Fruit fly (Drosophila melanogaster) whole organism, embryonic: ENCODE measurements around the gene CG10383.

Source experiments
- Ada2b ChIP-seq: fragments of 200-800 bp; sonication (Bioruptor generic); IDR thresholded peaks from 2 replicates; pipeline ENCODE4 v1.3.6; 2022; ENCODE audit warnings: missing biosample characterization, missing genetic modification characterization
- Atf-2 ChIP-seq: fragments of 200-800 bp; sonication (Bioruptor generic); optimal IDR thresholded peaks from 2 replicates; lab custom pipeline; 2016; ENCODE audit warnings: missing biosample characterization, missing genetic modification characterization
- CG12071 ChIP-seq: fragments of 200-800 bp; sonication (Bioruptor generic); optimal IDR thresholded peaks from 3 replicates; lab custom pipeline; 2018; ENCODE audit warnings: missing biosample characterization, mild to moderate bottlenecking, missing genetic modification characterization
- CG12236 ChIP-seq: fragments of 200-800 bp; sonication (Bioruptor generic); optimal IDR thresholded peaks from 2 replicates; lab custom pipeline; 2016; ENCODE audit warnings: missing biosample characterization, missing genetic modification characterization
- CG12659 ChIP-seq: fragments of 200-800 bp; sonication (Bioruptor generic); optimal IDR thresholded peaks from 3 replicates; lab custom pipeline; 2017; ENCODE audit warnings: mild to moderate bottlenecking, missing biosample characterization, missing genetic modification reagents, missing genetic modification characterization
- CG12942 ChIP-seq: fragments of 200-800 bp; sonication (Bioruptor generic); optimal IDR thresholded peaks from 3 replicates; lab custom pipeline; 2016; ENCODE audit warnings: missing biosample characterization, missing genetic modification characterization
- CG14965 ChIP-seq: fragments of 200-800 bp; sonication (Bioruptor generic); optimal IDR thresholded peaks from 2 replicates; lab custom pipeline; 2016; ENCODE audit warnings: missing biosample characterization, missing genetic modification characterization, borderline replicate concordance
- CG1602 ChIP-seq: fragments of 200-800 bp; sonication (Bioruptor generic); optimal IDR thresholded peaks from 3 replicates; lab custom pipeline; 2016; ENCODE audit warnings: missing biosample characterization, missing genetic modification characterization
- CG16779 ChIP-seq: fragments of 200-800 bp; sonication (Bioruptor generic); IDR thresholded peaks from 2 replicates; pipeline ENCODE4 v1.3.6; 2022; ENCODE audit warnings: missing biosample characterization, missing genetic modification characterization
- CG16813 ChIP-seq: fragments of 200-800 bp; sonication (Bioruptor generic); IDR thresholded peaks from 3 replicates; pipeline ENCODE4 v1.3.6; 2022; ENCODE audit warnings: missing biosample characterization, missing genetic modification characterization; ENCODE audit not compliant: partially characterized antibody
- CG17328 ChIP-seq: fragments of 200-800 bp; sonication (Bioruptor generic); IDR thresholded peaks from 2 replicates; pipeline ENCODE4 v1.3.6; 2022; ENCODE audit warnings: missing biosample characterization, missing genetic modification characterization
- CG2202 ChIP-seq: fragments of 200-800 bp; sonication (Bioruptor generic); optimal IDR thresholded peaks from 2 replicates; lab custom pipeline; 2018; ENCODE audit warnings: missing biosample characterization, mild to moderate bottlenecking, missing genetic modification characterization
- CG2678 ChIP-seq: fragments of 200-800 bp; sonication (Bioruptor generic); optimal IDR thresholded peaks from 3 replicates; lab custom pipeline; 2019; ENCODE audit warnings: missing biosample characterization, mild to moderate bottlenecking, missing genetic modification characterization, moderate library complexity
- CG32532 ChIP-seq: fragments of 200-800 bp; sonication (Bioruptor generic); IDR thresholded peaks from 2 replicates; pipeline ENCODE4 v1.3.6; 2022; ENCODE audit warnings: missing biosample characterization, missing genetic modification characterization
- CG4404 ChIP-seq: fragments of 200-800 bp; sonication (Bioruptor generic); IDR thresholded peaks from 2 replicates; pipeline ENCODE4 v1.3.6; 2022; ENCODE audit warnings: missing biosample characterization, missing genetic modification characterization
- CG5245 ChIP-seq: fragments of 200-800 bp; sonication (Bioruptor generic); optimal IDR thresholded peaks from 3 replicates; lab custom pipeline; 2016; ENCODE audit warnings: missing biosample characterization, missing genetic modification characterization
- CG6175 ChIP-seq: fragments of 200-800 bp; sonication (Bioruptor generic); IDR thresholded peaks from 3 replicates; pipeline ENCODE4 v1.3.6; 2022; ENCODE audit warnings: missing biosample characterization, missing genetic modification characterization
- CG6813 ChIP-seq: fragments of 200-800 bp; sonication (Bioruptor generic); optimal IDR thresholded peaks from 2 replicates; lab custom pipeline; 2017; ENCODE audit warnings: missing biosample characterization, missing genetic modification characterization, mild to moderate bottlenecking, moderate library complexity, missing genetic modification reagents
- CG7786 ChIP-seq: fragments of 200-800 bp; sonication (Bioruptor generic); optimal IDR thresholded peaks from 2 replicates; lab custom pipeline; 2016; ENCODE audit warnings: missing biosample characterization, missing genetic modification characterization
- CG8924 ChIP-seq: fragments of 200-800 bp; optimal IDR thresholded peaks from 3 replicates; lab custom pipeline; 2019; ENCODE audit warnings: missing biosample characterization, mild to moderate bottlenecking, missing genetic modification characterization, moderate library complexity
- Camta ChIP-seq: fragments of 200-800 bp; sonication (Bioruptor generic); optimal IDR thresholded peaks from 2 replicates; lab custom pipeline; 2016; ENCODE audit warnings: missing biosample characterization, missing genetic modification characterization
- D ChIP-seq, 2 experiments: fragments of 200-800 bp in 1 of 2; fragments of >200 bp in 1 of 2; sonication (Bioruptor generic) in 1 of 2; optimal IDR thresholded peaks; 2 replicates in 1 of 2; 3 replicates in 1 of 2; lab custom pipeline; 2017; ENCODE audit warnings: mild to moderate bottlenecking in 1 of 2, missing biosample characterization in 1 of 2, missing genetic modification characterization in 1 of 2, missing genetic modification reagents in 1 of 2
- HLHmδ ChIP-seq: fragments of 200-800 bp; sonication (Bioruptor generic); optimal IDR thresholded peaks from 2 replicates; lab custom pipeline; 2018; ENCODE audit warnings: missing biosample characterization, mild to moderate bottlenecking, missing genetic modification characterization, moderate library complexity
- Hsf ChIP-seq: fragments of 200-800 bp; sonication (Bioruptor generic); optimal IDR thresholded peaks from 3 replicates; lab custom pipeline; 2016; ENCODE audit warnings: missing biosample characterization, missing genetic modification characterization
- Jarid2 ChIP-seq: fragments of 200-800 bp; sonication (Bioruptor generic); optimal IDR thresholded peaks from 3 replicates; lab custom pipeline; 2017; ENCODE audit warnings: mild to moderate bottlenecking, missing biosample characterization, missing genetic modification reagents, missing genetic modification characterization
- Optix ChIP-seq: fragments of 200-800 bp; sonication (Bioruptor generic); IDR thresholded peaks from 3 replicates; pipeline ENCODE4 v1.3.6; 2022; ENCODE audit warnings: missing biosample characterization, missing genetic modification characterization
- Scr ChIP-seq: fragments of 200-800 bp; sonication (Bioruptor generic); IDR thresholded peaks from 2 replicates; pipeline ENCODE4 v1.3.6; 2022; ENCODE audit warnings: missing biosample characterization, missing genetic modification characterization; ENCODE audit not compliant: partially characterized antibody
- Spps ChIP-seq: fragments of 200-800 bp; sonication (Bioruptor generic); optimal IDR thresholded peaks from 2 replicates; lab custom pipeline; 2018; ENCODE audit warnings: missing biosample characterization, mild to moderate bottlenecking, missing genetic modification characterization
- Xrp1 ChIP-seq: fragments of 200-800 bp; sonication (Bioruptor generic); IDR thresholded peaks from 2 replicates; pipeline ENCODE4 v1.3.6; 2022; ENCODE audit warnings: missing biosample characterization, missing genetic modification characterization
- abd-A ChIP-seq: fragments of 200-800 bp; sonication (Bioruptor generic); optimal IDR thresholded peaks from 3 replicates; lab custom pipeline; 2019; ENCODE audit warnings: missing biosample characterization, mild to moderate bottlenecking, missing genetic modification characterization, moderate library complexity
- bsh ChIP-seq, 2 experiments: fragments of 200-800 bp; sonication (Bioruptor generic); optimal IDR thresholded peaks; 2 replicates each; lab custom pipeline; 2017 to 2018; ENCODE audit warnings: mild to moderate bottlenecking in 2 of 2, missing biosample characterization in 2 of 2, missing genetic modification characterization in 2 of 2, moderate library complexity in 1 of 2
- da ChIP-seq: fragments of 200-800 bp; sonication (Bioruptor generic); optimal IDR thresholded peaks from 2 replicates; lab custom pipeline; 2016; ENCODE audit warnings: missing biosample characterization, missing genetic modification characterization
- dmrt11E ChIP-seq: fragments of 200-800 bp; sonication (Bioruptor generic); optimal IDR thresholded peaks from 3 replicates; lab custom pipeline; 2018; ENCODE audit warnings: missing biosample characterization, mild to moderate bottlenecking, missing genetic modification characterization, moderate library complexity
- esg ChIP-seq: fragments of 200-800 bp; sonication (Bioruptor generic); conservative IDR thresholded peaks from 2 replicates; pipeline ENCODE4 v1.3.6; 2022; ENCODE audit warnings: missing biosample characterization, missing genetic modification characterization
- gt ChIP-seq: fragments of 200-800 bp; sonication (Bioruptor generic); IDR thresholded peaks from 2 replicates; pipeline ENCODE4 v1.3.6; 2022; ENCODE audit warnings: missing biosample characterization, missing genetic modification characterization
- lab ChIP-seq: fragments of 200-800 bp; sonication (Bioruptor generic); optimal IDR thresholded peaks from 3 replicates; lab custom pipeline; 2017; ENCODE audit warnings: missing biosample characterization, missing genetic modification characterization, mild to moderate bottlenecking, moderate library complexity, missing genetic modification reagents
- lilli ChIP-seq: fragments of 200-800 bp; sonication (Bioruptor generic); optimal IDR thresholded peaks from 3 replicates; lab custom pipeline; 2016; ENCODE audit warnings: missing biosample characterization, missing genetic modification characterization
- mld ChIP-seq: fragments of 200-800 bp; sonication (Bioruptor generic); IDR thresholded peaks from 3 replicates; pipeline ENCODE4 v1.3.6; 2022; ENCODE audit warnings: missing biosample characterization, missing genetic modification characterization; ENCODE audit not compliant: partially characterized antibody
- otp ChIP-seq: fragments of 200-800 bp; sonication (Bioruptor generic); IDR thresholded peaks from 3 replicates; pipeline ENCODE4, ENCODE4 v1.3.6; 2022; ENCODE audit warnings: missing biosample characterization, missing genetic modification characterization
- pzg ChIP-seq: fragments of 200-800 bp; sonication (Bioruptor generic); optimal IDR thresholded peaks from 3 replicates; lab custom pipeline; 2018; ENCODE audit warnings: missing biosample characterization, mild to moderate bottlenecking, missing genetic modification characterization, moderate library complexity
- repo ChIP-seq: fragments of 200-800 bp; sonication (Bioruptor generic); optimal IDR thresholded peaks from 2 replicates; lab custom pipeline; 2016; ENCODE audit warnings: missing biosample characterization, missing genetic modification characterization
- run ChIP-seq: fragments of 200-800 bp; sonication (Bioruptor generic); optimal IDR thresholded peaks from 3 replicates; lab custom pipeline; 2018; ENCODE audit warnings: missing biosample characterization, mild to moderate bottlenecking, missing genetic modification characterization
- sim ChIP-seq: fragments of 200-800 bp; sonication (Bioruptor generic); IDR thresholded peaks from 2 replicates; pipeline ENCODE4 v1.3.6; 2022; ENCODE audit warnings: missing biosample characterization, missing genetic modification characterization
- sqz ChIP-seq: fragments of 200-800 bp; sonication (Bioruptor generic); optimal IDR thresholded peaks from 3 replicates; lab custom pipeline; 2018; ENCODE audit warnings: missing biosample characterization, mild to moderate bottlenecking, missing genetic modification characterization
- stwl ChIP-seq: fragments of 200-800 bp; sonication (Bioruptor generic); optimal IDR thresholded peaks from 3 replicates; lab custom pipeline; 2018; ENCODE audit warnings: missing biosample characterization, mild to moderate bottlenecking, missing genetic modification characterization, moderate library complexity
- sug ChIP-seq: fragments of 200-800 bp; optimal IDR thresholded peaks from 2 replicates; lab custom pipeline; 2019; ENCODE audit warnings: missing biosample characterization, mild to moderate bottlenecking, missing genetic modification characterization, moderate library complexity
- tap ChIP-seq: fragments of 200-800 bp; optimal IDR thresholded peaks from 3 replicates; lab custom pipeline; 2019; ENCODE audit warnings: missing biosample characterization, mild to moderate bottlenecking, missing genetic modification characterization, moderate library complexity
- tin ChIP-seq: fragments of 200-800 bp; sonication (Bioruptor generic); optimal IDR thresholded peaks from 3 replicates; lab custom pipeline; 2016; ENCODE audit warnings: missing biosample characterization, missing genetic modification characterization
- tll ChIP-seq, 2 experiments: fragments of 200-800 bp in 1 of 2; fragments of >200 bp in 1 of 2; sonication (Bioruptor generic) in 1 of 2; optimal IDR thresholded peaks; 2 replicates each; lab custom pipeline; 2017 to 2019; ENCODE audit warnings: missing biosample characterization in 2 of 2, missing genetic modification characterization in 2 of 2, mild to moderate bottlenecking in 1 of 2, moderate library complexity in 1 of 2

Gene CG10383

dm6 chr2L:18677910-18678639 is 17.3 kb downstream of the CG10383 start (continued):
- no peak for TF ChIP-seq CG14965
- TF ChIP-seq CG4404, result no peak
- no peak for TF ChIP-seq esg (GFP tag; lab: Robert Waterston, UW)
- no peak for TF ChIP-seq sim (GFP tag; lab: Robert Waterston, UW)
- TF ChIP-seq stwl (tag; lab: Kevin White, UChicago), result no peak
- TF ChIP-seq CG16813 (GFP tag; lab: Robert Waterston, UW), result no peak
- no peak for TF ChIP-seq CG2678 (tag; lab: Kevin White, UChicago)
- no peak for TF ChIP-seq da (GFP tag; lab: Kevin White, UChicago)
- TF ChIP-seq abd-A, result no peak
- TF ChIP-seq CG12942 (GFP tag; lab: Kevin White, UChicago), result no peak
- TF ChIP-seq Xrp1, result no peak
- no peak for TF ChIP-seq CG12071 (GFP tag; lab: Kevin White, UChicago)
- no peak for TF ChIP-seq CG2202
- no peak for TF ChIP-seq tll (GFP tag; optimal IDR thresholded peaks at IDR 0.05; lab: Kevin White, UChicago)
- no peak for TF ChIP-seq pzg
- no peak for TF ChIP-seq dmrt11E
- TF ChIP-seq CG6813 (GFP tag; lab: Kevin White, UChicago), result no peak
- TF ChIP-seq bsh (GFP tag; optimal IDR thresholded peaks at IDR 0.05; lab: Kevin White, UChicago), result no peak
- TF ChIP-seq CG7786 (GFP tag; lab: Kevin White, UChicago), result peak; percentile 33
- no peak for TF ChIP-seq sqz (GFP tag; lab: Kevin White, UChicago)
- TF ChIP-seq Spps (tag; lab: Kevin White, UChicago), result no peak
- no peak for TF ChIP-seq CG1602 (GFP tag; lab: Kevin White, UChicago)
- TF ChIP-seq HLHmδ (GFP tag; lab: Kevin White, UChicago), result no peak
- no peak for TF ChIP-seq tap (tag; lab: Kevin White, UChicago)
- TF ChIP-seq CG5245 (GFP tag; lab: Kevin White, UChicago), result no peak
- no peak for TF ChIP-seq Optix (GFP tag; lab: Robert Waterston, UW)
- TF ChIP-seq Atf-2, result no peak
- TF ChIP-seq otp (GFP tag; lab: Robert Waterston, UW), result 0 out of 3 replicates have a peak, but pooled peaks have one; percentile 4
- no peak for TF ChIP-seq CG12659
- TF ChIP-seq CG6175 (GFP tag; lab: Robert Waterston, UW), result no peak
- no peak for TF ChIP-seq mld (GFP tag; lab: Robert Waterston, UW)
- peak; percentile 2 for TF ChIP-seq Hsf (GFP tag; lab: Kevin White, UChicago)
- TF ChIP-seq D (optimal IDR thresholded peaks at IDR 0.05; lab: Kevin White, UChicago), result no peak
- TF ChIP-seq D (GFP tag; optimal IDR thresholded peaks at IDR 0.05; lab: Kevin White, UChicago), result no peak
- TF ChIP-seq lilli, result peak; percentile 20
- no peak for TF ChIP-seq CG17328 (GFP tag; lab: Robert Waterston, UW)
- TF ChIP-seq Jarid2, result no peak
- TF ChIP-seq CG12236 (GFP tag; lab: Kevin White, UChicago), result no peak
- no peak for TF ChIP-seq Scr
- no peak for TF ChIP-seq sug (tag; lab: Kevin White, UChicago)
- TF ChIP-seq gt (GFP tag; lab: Robert Waterston, UW), result no peak
- TF ChIP-seq CG32532 (GFP tag; lab: Robert Waterston, UW), result no peak
- no peak for TF ChIP-seq run
- TF ChIP-seq repo (GFP tag; lab: Kevin White, UChicago), result no peak
- no peak for TF ChIP-seq tin (GFP tag; lab: Kevin White, UChicago)
- no peak for TF ChIP-seq CG16779 (GFP tag; lab: Robert Waterston, UW)
- no peak for TF ChIP-seq CG8924 (tag; lab: Kevin White, UChicago)
- no peak; the same call in 1 of the 2 replicates for TF ChIP-seq Ada2b (GFP tag; lab: Robert Waterston, UW)
- TF ChIP-seq lab (GFP tag; lab: Kevin White, UChicago), result no peak
- TF ChIP-seq Camta (GFP tag; lab: Kevin White, UChicago), result no peak
